Worm (Caenorhabditis elegans) whole organism, young adult: ENCODE data around the gene sox-3.

Experiments
- Y53F4B.3 ChIP-seq: fragments of 200-800 bp; sonication (Bioruptor generic); IDR thresholded peaks from 2 replicates; pipeline ENCODE4 v1.3.6; 2022; ENCODE audit warnings: missing genetic modification reagents, missing genetic modification characterization, missing compliant biosample characterization
- ama-1 ChIP-seq, 3 experiments: fragments of 150-350 bp in 1 of 3; sonication (generic microtip) in 2 of 3; optimal IDR thresholded peaks; 2 replicates each; lab custom pipeline; 2014 to 2018; ENCODE audit warnings: missing biosample characterization in 2 of 3, missing genetic modification characterization in 2 of 3, missing genetic modification reagents in 2 of 3
- sdz-38 ChIP-seq: sonication (generic microtip); optimal IDR thresholded peaks from 2 replicates; lab custom pipeline; 2016; ENCODE audit warnings: missing genotype, missing genetic modification characterization, missing compliant biosample characterization

DNA sequence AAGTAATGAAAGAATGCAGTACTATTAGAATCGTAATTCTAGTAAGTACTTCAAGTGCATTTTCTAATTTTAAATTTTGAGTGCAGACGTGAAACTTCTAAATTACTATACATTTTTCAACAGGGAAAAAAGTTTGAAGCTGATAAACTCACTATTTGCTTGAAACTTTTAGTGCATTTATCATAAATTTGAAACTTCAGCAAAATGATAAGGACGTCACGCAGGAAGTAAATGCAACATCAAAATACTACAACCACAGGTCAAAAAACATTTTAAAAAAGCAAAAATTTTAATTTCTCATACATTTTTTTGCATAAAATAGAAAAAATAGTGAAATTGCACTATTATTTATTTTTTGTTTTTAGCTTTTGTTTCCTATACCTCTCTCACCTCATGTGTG is 46.7 kb upstream of the sox-3 start:
- no peak for TF ChIP-seq Y53F4B.3 (GFP tag; lab: Robert Waterston, UW)
- TF ChIP-seq sdz-38 (tag; lab: Kevin White, UChicago) = no peak
- no peak for TF ChIP-seq ama-1 (optimal IDR thresholded peaks at IDR 0.05; lab: Kevin White, UChicago)
- no peak for TF ChIP-seq ama-1 (GFP tag; optimal IDR thresholded peaks at IDR 0.05; lab: Kevin White, UChicago)
